Fruit fly (Drosophila melanogaster) S2 (cell line): Measurements from ENCODE around the gene U4-U6-60K.

Source experiments
- CG8478 ChIP-seq: fragments of >200 bp; optimal IDR thresholded peaks from 2 replicates; lab custom pipeline; 2018
- CTCF ChIP-seq, 2 experiments: fragments of >200 bp; optimal IDR thresholded peaks; 2 replicates each; lab custom pipeline; 2018

DNA sequence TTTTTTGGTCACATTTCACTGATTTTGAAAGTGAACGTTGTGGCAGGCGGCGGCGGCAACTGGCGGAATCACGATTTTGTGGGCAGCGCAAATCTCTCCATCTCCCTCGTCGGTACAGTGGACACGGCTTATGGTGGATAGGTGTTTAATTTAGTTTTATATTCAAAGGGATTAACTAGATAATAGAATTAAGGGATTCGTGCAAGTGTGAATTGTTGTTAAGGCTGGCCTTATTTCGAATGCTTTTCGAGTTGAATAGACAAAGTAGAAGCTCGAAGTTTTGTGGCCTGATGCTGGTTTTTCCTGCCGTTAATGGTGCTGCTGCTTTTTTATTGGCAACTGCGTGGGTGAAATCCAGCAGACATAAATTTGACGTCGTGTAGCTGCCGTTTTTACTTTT lies 15.7 kb downstream of the U4-U6-60K start:
- TF ChIP-seq CG8478 (no peak), CTCF (optimal IDR thresholded peaks at IDR 0.05; lab: Kevin White, UChicago) (no peak)
